Worm (Caenorhabditis elegans) whole organism, mixed stage, embryonic: Measurements from ENCODE around the gene daf-4.

ENCODE experiments used
- blmp-1 ChIP-seq: fragments of 150-350 bp; optimal IDR thresholded peaks from 2 replicates; lab custom pipeline; 2014; ENCODE audit warnings: missing biosample characterization, missing genetic modification characterization
- ceh-39 ChIP-seq: fragments of 150-350 bp; optimal IDR thresholded peaks from 2 replicates; lab custom pipeline; 2014; ENCODE audit warnings: missing biosample characterization, missing genetic modification characterization
- elt-1 ChIP-seq: sonication (generic microtip); optimal IDR thresholded peaks from 2 replicates; lab custom pipeline; 2017; ENCODE audit warnings: missing genetic modification characterization, mild to moderate bottlenecking, missing compliant biosample characterization, antibody characterized with exemption, moderate library complexity, borderline replicate concordance; ENCODE audit not compliant: insufficient read depth
- elt-3 ChIP-seq: fragments of 150-350 bp; optimal IDR thresholded peaks from 2 replicates; lab custom pipeline; 2014; ENCODE audit warnings: missing biosample characterization, missing genetic modification characterization
- lsy-2 ChIP-seq: fragments of 150-350 bp; optimal IDR thresholded peaks from 2 replicates; lab custom pipeline; 2014; ENCODE audit warnings: missing biosample characterization, missing genetic modification characterization
- nhr-12 ChIP-seq: fragments of 150-350 bp; optimal IDR thresholded peaks from 2 replicates; lab custom pipeline; 2014; ENCODE audit warnings: missing biosample characterization, missing genetic modification characterization
- nhr-76 ChIP-seq: sonication (generic microtip); optimal IDR thresholded peaks from 2 replicates; lab custom pipeline; 2017; ENCODE audit warnings: missing biosample characterization, missing genetic modification characterization
- sptf-1 ChIP-seq: sonication (generic microtip); optimal IDR thresholded peaks from 2 replicates; lab custom pipeline; 2017; ENCODE audit warnings: mild to moderate bottlenecking, missing genetic modification characterization, moderate library complexity, missing compliant biosample characterization
- tbx-8 ChIP-seq: fragments of 200-800 bp; sonication (Bioruptor generic); optimal IDR thresholded peaks from 2 replicates; lab custom pipeline; 2018; ENCODE audit warnings: mild to moderate bottlenecking, missing genetic modification characterization, moderate library complexity, missing compliant biosample characterization
- unc-39 ChIP-seq: fragments of 150-350 bp; optimal IDR thresholded peaks from 2 replicates; lab custom pipeline; 2014; ENCODE audit warnings: missing biosample characterization, missing genetic modification characterization
- unc-62 ChIP-seq: fragments of 150-350 bp; optimal IDR thresholded peaks from 2 replicates; lab custom pipeline; 2014; ENCODE audit warnings: missing biosample characterization, missing genetic modification reagents, missing genetic modification characterization
- ztf-11 ChIP-seq: fragments of 150-350 bp; optimal IDR thresholded peaks from 2 replicates; lab custom pipeline; 2014; ENCODE audit warnings: missing biosample characterization, missing genetic modification characterization

DNA sequence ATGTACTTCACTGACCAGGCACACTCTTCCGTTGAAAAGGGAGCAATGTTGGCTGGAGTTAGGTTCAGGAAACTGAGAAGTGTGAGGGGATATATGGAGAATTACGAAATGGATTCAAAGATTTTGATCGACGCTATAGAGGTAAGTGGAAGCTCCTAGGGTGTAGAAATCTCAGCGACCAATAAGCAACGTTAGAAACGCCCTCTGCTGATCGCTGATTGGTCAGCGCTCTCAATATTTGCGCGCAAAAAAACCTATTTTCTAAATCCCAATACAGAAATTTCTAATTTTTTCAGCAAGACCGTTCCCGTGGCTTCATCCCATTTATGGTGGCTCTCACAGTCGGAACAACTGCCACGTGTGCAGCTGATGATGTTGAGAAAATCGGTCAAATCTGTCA is 9.3 kb upstream of the daf-4 start:
- no peak for TF ChIP-seq sptf-1 (tag; lab: Kevin White, UChicago)
- TF ChIP-seq unc-62 (GFP tag; lab: Kevin White, UChicago): no peak
- TF ChIP-seq unc-39 (tag; lab: Kevin White, UChicago): no peak
- no peak for TF ChIP-seq ceh-39 (tag; lab: Kevin White, UChicago)
- TF ChIP-seq tbx-8 (GFP tag; lab: Kevin White, UChicago): no peak
- TF ChIP-seq elt-1 (tag; lab: Kevin White, UChicago): no peak
- TF ChIP-seq ztf-11 (tag; lab: Kevin White, UChicago): no peak
- no peak for TF ChIP-seq elt-3
- no peak for TF ChIP-seq nhr-76 (tag; lab: Kevin White, UChicago)
- no peak for TF ChIP-seq nhr-12
- no peak for TF ChIP-seq lsy-2
- TF ChIP-seq blmp-1 (tag; lab: Kevin White, UChicago): no peak
